Worm (Caenorhabditis elegans) whole organism, midembryonic: ENCODE measurements around the gene sand-1.

Source experiments
- cog-1 ChIP-seq: sonication (generic microtip); optimal IDR thresholded peaks from 2 replicates; lab custom pipeline; 2016; ENCODE audit warnings: missing genetic modification characterization, missing compliant biosample characterization
- flt-1 ChIP-seq: fragments of 200-800 bp; sonication (Bioruptor generic); IDR thresholded peaks from 2 replicates; pipeline ENCODE4 v1.3.6; 2022; ENCODE audit warnings: missing genetic modification characterization, missing compliant biosample characterization
- klf-2 ChIP-seq: fragments of 200-800 bp; sonication (Bioruptor generic); conservative IDR thresholded peaks from 2 replicates; pipeline ENCODE4 v1.3.6; 2022; ENCODE audit warnings: missing genetic modification reagents, missing genetic modification characterization, missing compliant biosample characterization
- tab-1 ChIP-seq: fragments of 200-800 bp; sonication (Bioruptor generic); IDR thresholded peaks from 2 replicates; pipeline ENCODE4 v1.3.6; 2022; ENCODE audit warnings: missing genetic modification characterization, missing compliant biosample characterization

ce11 chrIV:5333484-5333883, 33.2 kb upstream of the sand-1 start:
- TF ChIP-seq flt-1 (no peak), klf-2 (GFP tag; lab: Robert Waterston, UW) (no peak), tab-1 (GFP tag; lab: Robert Waterston, UW) (no peak), cog-1 (tag; lab: Kevin White, UChicago) (no peak)
